Worm (Caenorhabditis elegans) whole organism, L4/young adult: Measurements from ENCODE around the gene sul-3.
A peak's percentile ranks its signal among the peaks of the same experiment; 100 is the strongest.

ENCODE experiments used
- W03F9.2 ChIP-seq: fragments of 150-350 bp; optimal IDR thresholded peaks from 2 replicates; lab custom pipeline; 2014; ENCODE audit warnings: missing biosample characterization, missing genetic modification characterization
- dao-5 ChIP-seq: sonication (generic microtip); optimal IDR thresholded peaks from 2 replicates; lab custom pipeline; 2016; ENCODE audit warnings: missing genotype, missing genetic modification characterization, moderate library complexity, missing compliant biosample characterization
- him-1 ChIP-seq: sonication (generic microtip); optimal IDR thresholded peaks from 2 replicates; lab custom pipeline; 2016; ENCODE audit warnings: missing genotype, missing genetic modification reagents, missing genetic modification characterization, missing compliant biosample characterization

Gene sul-3

DNA sequence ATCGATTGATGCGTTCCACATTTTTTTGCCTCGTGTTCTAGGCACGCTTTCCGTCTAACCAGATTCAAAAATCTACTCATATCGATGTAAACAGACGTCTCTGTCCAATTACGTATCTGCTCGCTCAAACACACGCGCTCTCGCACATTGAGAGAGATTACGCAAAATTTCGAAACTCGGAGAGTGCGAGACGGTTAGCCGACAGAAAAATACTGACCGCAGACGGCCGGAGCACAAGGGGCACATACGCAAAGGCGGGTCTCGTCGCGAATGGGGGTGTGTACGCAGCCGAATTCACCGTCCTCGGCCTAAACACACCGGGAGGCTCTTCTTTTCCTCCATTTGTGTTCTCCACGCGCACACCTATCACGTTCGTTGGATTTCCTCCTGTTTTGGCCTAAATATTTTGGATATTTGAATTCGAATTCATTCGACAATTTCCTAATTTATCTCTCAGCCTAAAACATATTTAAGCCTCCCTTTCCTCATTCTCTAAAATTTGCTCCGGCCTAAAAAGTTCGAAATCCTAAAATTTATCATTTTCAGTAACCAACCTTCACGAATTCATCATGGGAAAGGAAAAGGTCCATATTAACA lies 10.8 kb downstream of the sul-3 start, which contains the start of gene eef-1A.2:
Gene eef-1A.2, plus strand, starts transcription at position 547 of the 597 bp plus-strand sequence.
- TF ChIP-seq W03F9.2 (peak; percentile 66), him-1 (tag; lab: Kevin White, UChicago) (peak; percentile 97), dao-5 (tag; lab: Kevin White, UChicago) (no peak)

DNA sequence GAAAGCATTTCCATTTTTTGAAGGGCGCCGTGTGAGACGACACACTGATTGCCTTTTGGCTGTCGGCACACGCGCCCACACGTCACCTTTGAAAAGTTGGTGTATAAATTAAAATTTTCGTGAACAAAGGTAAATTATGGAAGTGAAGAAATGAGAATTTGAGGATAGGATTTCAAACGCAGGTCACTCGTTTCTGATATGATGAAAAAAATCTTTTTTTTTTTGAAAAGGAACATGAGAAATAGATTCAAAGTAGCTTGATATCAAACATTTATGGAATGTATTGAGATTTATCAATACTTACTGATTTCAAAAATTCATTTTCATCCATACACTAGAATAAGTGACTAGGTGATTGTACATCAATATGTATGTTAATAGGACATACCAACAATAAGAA lies 16.5 kb downstream of the sul-3 start:
- TF ChIP-seq W03F9.2 (no peak), him-1 (tag; lab: Kevin White, UChicago) (no peak), dao-5 (tag; lab: Kevin White, UChicago) (no peak)

DNA sequence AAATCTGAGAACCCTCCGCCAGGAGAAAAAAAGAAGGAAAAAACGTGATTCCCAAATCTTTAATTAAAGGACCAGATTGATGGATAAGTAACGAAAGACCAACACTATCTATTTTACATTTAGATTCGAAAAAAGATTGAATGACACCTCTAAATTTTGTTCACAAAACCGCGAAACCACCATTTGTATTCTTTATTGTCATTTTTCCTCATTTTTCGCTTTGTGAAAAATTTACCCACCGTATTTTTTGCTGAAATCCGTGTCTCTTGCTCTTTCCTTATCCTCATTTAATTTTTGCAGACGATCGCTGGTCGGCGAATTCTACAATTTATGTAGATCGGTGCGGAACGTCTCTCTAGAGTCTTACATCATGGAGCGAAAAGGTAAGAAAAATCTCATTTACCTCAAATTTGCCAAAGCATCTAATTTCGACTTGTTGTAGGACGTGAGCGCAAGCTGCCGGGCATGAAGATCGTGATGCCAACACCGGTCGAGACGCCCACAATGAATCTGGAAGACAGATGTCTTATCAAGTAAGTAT lies 17.5 kb downstream of the sul-3 start, which contains the start of the genes sek-1 and R03G5.6:
Gene sek-1, plus strand, starts transcription at position 301 of the 541 bp plus-strand sequence.
Gene R03G5.6, minus strand, starts transcription at position 491 of the 541 bp plus-strand sequence.
- TF ChIP-seq him-1 (tag; lab: Kevin White, UChicago): no peak
- no peak for TF ChIP-seq W03F9.2
- TF ChIP-seq dao-5 (tag; lab: Kevin White, UChicago): no peak

DNA sequence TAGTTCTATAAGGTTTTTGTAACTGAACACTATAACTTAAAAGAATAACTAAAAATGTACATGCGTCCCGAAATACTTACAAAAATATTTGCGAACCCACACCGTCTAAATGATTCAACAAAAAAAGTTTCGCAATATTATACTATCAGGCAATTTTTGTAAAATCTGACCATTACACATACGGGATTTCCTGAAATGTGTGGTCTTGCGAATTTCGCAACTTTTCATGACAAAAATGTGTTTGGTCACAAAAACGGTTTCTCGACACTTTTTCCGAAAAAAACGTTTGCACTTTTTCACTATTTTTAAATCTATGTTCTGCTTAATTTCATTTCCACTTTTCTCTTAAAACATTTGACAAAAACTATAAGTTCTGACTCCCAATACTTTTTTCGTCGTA lies 18.8 kb downstream of the sul-3 start:
- no peak for TF ChIP-seq dao-5 (tag; lab: Kevin White, UChicago)
- TF ChIP-seq W03F9.2: no peak

DNA sequence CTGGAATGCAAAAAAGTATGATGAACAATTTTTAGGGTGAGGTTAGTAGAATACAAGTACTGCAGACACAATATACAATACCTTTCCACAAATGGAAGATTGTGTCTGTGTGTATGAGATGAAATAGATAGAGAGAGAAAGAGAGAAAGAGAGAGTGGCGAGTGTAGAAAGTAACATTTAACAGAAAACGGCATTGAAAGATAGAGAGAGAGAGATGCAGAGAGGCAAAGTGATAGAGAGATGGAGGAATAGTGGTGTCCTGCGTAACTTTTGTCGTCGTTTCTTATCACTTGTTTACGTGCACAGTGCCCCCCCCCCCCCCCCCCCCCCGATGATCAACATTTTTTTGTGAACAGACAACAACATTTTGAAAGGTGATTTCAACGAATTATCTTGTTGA lies 19.3 kb downstream of the sul-3 start:
- TF ChIP-seq dao-5 (tag; lab: Kevin White, UChicago) (no peak), W03F9.2 (no peak), him-1 (tag; lab: Kevin White, UChicago) (no peak)

DNA sequence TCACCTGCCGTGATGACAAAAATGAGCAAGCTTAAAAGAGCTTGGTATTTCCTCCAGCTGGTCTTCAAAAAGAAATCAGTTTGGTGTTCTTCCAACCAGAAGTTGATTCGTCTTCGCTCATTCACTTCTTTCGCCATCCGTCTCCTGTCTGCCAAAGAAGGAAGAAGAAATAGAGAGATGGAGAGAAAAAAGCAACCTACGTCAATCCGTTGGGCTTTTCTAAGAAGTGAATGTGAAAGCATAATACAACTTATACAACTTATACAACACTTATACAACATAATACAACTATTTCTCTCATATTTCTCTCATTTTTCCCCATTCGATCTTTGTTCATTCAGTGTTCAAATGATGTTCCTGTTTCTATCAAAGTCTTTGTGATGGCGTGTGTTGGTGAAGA lies 23.0 kb downstream of the sul-3 start:
- TF ChIP-seq dao-5 (tag; lab: Kevin White, UChicago): no peak
- no peak for TF ChIP-seq W03F9.2
- TF ChIP-seq him-1 (tag; lab: Kevin White, UChicago): no peak

DNA sequence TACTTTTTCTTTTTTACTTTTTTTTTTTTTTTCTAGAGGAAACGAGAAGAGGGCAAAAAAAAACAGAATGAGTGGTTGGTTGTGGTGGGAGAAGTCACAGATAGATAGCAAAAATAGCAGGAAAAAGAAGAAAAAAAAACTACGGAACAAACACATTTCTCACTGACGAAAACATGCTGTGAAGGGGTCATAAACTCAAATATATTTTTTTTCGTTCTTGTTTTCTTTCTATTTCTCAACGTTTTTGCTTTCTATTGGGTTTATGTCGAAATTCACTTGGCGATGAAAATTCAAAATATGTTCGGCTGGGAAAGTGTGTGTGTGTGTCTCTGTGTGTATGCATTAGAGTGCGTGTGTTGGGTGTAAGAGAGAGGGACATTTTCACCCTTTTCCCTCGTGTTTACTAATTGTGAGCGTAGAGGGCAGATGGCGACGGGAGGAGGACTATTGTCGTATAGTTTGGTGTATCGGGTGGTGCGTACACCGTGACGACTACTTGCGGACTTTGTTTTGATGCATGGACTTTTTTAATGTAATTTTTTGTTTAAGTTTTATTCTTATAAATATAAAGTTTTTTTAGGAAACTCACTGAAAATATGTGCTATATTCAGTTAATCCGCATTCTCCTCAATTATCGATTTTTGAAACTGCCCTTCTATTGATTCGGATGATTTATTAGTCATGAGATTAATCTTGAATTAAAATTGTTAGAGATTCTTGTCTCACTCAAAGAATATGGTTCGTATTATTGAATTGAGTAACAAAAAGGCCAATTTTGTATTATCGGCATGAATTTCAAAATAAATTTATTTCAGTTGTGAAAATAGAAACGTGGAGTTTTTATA lies 24.4 kb downstream of the sul-3 start:
- TF ChIP-seq him-1 (tag; lab: Kevin White, UChicago) (no peak), W03F9.2 (peak; percentile 0)

DNA sequence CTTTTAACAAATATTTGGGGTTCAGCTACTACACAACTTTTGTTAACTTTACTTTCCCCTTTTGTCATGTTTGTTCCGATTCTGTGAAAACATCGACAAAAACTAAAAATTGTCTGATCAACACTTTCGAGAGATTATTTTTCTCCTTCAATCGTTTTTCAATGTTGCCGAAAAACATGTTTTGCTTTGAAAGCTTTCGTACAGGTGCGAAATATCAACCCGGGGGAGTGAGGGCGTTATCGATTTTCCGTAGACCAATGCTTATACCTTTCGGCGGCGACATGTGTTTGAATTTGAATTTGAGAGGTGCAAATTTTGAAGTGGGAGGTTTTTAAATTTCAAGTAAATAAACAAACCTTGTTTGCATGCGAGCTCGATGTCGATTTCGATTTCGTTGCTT lies 25.6 kb downstream of the sul-3 start:
- TF ChIP-seq him-1 (tag; lab: Kevin White, UChicago): no peak
- TF ChIP-seq dao-5 (tag; lab: Kevin White, UChicago): no peak
- TF ChIP-seq W03F9.2: no peak

DNA sequence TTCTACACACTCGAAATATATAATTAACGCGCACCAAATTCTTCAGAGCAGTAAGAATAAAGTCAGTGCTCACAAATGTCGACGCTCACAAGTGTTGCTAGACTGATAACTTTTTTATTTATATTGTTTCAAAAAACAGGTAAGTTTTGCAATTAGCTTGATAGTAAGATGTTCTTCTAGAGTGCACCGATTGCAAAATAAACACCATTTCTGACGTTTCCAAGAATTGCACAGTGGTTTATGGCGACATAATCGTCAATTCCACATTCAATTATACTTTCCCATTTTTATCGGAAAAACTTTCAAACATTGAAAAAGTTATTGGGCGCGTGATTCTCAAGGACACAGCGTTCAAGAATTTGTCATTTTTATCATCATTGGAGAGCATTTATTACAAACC lies 33.6 kb downstream of the sul-3 start:
- TF ChIP-seq dao-5 (tag; lab: Kevin White, UChicago) (no peak), him-1 (tag; lab: Kevin White, UChicago) (no peak), W03F9.2 (no peak)

DNA sequence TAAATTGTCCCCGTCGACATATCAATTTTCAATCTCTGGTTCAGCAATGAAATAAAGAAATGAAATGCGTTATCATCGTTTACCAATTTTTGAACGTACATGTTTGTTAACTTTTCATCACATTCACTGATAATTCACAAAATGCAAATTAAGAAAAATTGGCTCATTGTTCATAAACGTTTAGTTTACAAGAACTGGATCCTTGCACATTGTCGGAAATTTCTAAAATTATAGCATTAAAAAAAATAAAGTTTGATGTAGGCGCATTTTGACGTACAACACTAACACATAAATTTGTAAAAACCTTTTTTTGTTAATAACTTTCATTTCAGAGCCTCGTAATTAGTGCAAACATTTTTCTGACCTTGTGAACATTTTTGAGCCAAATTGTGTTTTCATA lies 34.3 kb downstream of the sul-3 start, which contains the start of gene gpx-7:
Gene gpx-7, minus strand, starts transcription at position 101 of the 400 bp plus-strand sequence.
- TF ChIP-seq W03F9.2 (no peak), him-1 (tag; lab: Kevin White, UChicago) (no peak), dao-5 (tag; lab: Kevin White, UChicago) (no peak)

DNA sequence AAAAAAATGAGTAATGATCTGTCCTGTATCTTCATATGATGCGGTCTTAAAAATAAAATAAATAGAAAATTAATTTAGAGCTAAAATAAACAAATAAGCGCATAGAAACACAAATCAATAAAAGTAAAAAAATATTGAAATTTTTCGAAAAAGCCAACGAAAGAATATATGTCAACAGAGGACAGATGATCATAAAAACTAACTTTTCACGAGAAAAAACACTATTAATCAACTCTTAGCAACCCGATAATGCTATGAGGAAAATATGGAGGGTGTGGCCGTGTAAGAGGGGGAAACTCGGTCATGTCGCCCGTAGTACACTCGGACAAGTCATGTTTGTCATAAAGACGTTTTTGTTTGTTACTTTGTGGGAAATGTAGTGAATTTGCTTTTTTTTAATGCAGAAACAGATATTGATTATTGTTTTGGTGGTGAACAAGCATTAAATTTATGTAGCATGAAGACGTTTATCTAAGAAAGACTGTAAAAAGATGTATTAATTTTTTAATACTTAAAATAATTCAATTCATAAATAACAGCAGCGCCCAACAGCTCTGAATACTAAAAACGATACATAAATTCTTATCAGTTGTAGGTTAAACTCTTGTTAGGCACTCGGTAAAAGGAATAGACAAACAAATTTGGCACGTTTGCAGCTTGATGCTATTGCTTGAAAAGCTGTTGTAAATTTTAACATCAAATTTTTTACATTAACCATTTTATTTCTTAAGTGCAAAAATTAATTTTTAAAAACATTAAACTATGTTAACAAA lies 35.6 kb downstream of the sul-3 start, which contains the start of gene adm-4:
Gene adm-4, minus strand, starts transcription at position 51 of the 773 bp plus-strand sequence.
- TF ChIP-seq him-1 (tag; lab: Kevin White, UChicago) (peak; percentile 5), W03F9.2 (no peak), dao-5 (tag; lab: Kevin White, UChicago) (no peak)

DNA sequence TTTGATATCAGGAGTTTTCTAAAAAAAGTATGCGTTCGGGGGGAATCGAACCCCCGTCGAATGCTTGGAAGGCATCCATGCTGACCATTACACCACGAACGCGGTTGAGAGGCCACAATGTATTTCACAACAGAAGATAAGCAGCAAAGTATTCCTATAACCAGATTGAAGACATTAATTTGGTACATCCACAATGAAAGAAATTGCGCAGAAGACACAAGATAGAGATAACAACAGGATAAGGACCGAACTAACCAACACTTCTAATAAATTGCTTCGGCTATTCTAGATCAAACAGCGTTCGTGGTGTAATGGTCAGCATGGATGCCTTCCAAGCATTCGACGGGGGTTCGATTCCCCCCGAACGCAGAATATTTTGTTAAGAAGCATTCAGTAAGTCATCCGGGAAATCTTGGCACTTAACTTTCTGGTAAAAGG lies 39.7 kb downstream of the sul-3 start:
- TF ChIP-seq W03F9.2 (no peak), him-1 (tag; lab: Kevin White, UChicago) (no peak), dao-5 (tag; lab: Kevin White, UChicago) (peak; percentile 27)

DNA sequence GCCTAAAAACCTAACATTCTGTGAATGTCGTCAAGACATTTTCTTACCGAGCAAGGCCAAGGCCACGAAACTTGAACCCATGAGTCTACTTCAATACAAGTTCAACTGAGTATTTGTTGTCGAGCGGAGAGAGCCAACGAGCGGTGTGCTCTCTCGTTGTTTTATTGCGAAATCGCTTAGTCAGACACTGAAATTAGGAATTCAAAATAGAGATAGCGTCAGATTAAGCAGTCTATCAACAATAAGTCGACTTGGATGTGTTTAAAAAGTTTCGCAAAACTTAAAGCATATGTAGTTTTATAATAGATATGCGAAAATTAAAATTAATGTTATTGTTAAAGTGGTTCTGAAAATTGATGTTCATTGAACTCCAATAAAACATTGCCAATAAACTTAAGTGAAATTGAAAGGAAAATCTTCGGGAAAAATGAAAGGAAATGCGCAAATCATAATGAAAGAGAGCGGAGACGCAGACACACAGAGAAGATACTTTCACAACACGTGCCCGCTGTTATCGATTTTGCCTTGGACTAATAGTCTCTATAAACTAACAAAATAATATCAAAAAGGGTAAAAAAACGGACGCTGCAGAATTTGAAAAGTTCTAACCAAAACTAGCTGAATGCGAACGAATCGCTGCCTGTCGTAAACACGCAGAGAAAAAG lies 40.5 kb downstream of the sul-3 start, which contains the start of gene ZK154.6:
Gene ZK154.6, minus strand, starts transcription at position 187 of the 665 bp plus-strand sequence.
- TF ChIP-seq W03F9.2 (no peak), dao-5 (tag; lab: Kevin White, UChicago) (no peak), him-1 (tag; lab: Kevin White, UChicago) (no peak)
